Worm (Caenorhabditis elegans): ENCODE data around the gene cest-9.2.

cest-9.2 gene

DNA sequence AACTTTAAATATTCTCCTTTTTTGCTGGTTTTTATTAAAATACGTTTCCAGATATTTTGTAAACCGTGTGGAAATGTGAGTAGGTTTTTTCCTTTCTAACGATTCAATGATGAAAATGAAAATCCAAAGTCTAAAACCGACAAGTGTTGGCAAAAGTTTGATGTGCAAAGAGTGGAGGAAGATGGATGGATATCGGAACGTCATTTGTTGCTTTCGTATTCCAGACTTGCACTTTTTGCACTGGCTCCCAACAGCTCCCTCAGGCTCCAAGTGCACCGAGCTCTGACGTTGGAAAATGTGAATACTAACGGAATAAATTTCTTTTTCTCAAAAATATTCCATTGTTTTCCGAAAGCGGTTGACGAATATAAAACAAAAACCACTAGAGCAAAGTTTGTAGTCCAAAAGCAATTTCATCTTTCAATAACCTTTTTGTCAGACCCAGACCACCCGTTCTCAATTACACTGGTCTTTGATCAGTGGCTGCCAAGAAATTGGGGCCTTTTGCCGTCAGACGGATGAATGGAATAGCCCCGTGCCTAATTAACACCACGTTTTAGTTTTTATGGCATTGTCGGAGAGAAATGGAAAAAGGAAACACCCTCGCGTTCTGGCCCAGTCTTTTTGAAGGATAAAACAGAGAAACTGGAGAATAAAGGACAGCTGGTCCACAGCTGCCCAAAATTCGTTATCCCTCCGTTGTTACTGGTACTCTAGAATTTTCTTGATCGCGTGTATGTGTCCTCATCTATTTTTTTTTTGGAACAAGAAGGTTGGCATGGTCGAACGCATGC is 39.0 kb upstream of the cest-9.2 start:
- TF ChIP-seq peb-1 (tag; optimal IDR thresholded peaks at IDR 0.05) = no peak
- TF ChIP-seq ztf-4 (tag; optimal IDR thresholded peaks at IDR 0.05) = no peak
- peak; percentile 14 for TF ChIP-seq unc-62 (GFP tag; optimal IDR thresholded peaks at IDR 0.05)
- TF ChIP-seq ceh-82 (tag; optimal IDR thresholded peaks at IDR 0.05) = no peak
- peak; percentile 40 for TF ChIP-seq unc-55 (GFP tag; optimal IDR thresholded peaks at IDR 0.05)
- no peak for TF ChIP-seq nhr-21 (tag; optimal IDR thresholded peaks at IDR 0.05)
- no peak for TF ChIP-seq unc-39 (tag; optimal IDR thresholded peaks at IDR 0.05)
- TF ChIP-seq ama-1 (optimal IDR thresholded peaks at IDR 0.05) = no peak
- TF ChIP-seq lin-11 (tag; optimal IDR thresholded peaks at IDR 0.05) = no peak
- TF ChIP-seq gmeb-1 (tag; optimal IDR thresholded peaks at IDR 0.05) = no peak
- TF ChIP-seq nhr-129 (tag; optimal IDR thresholded peaks at IDR 0.05) = peak; percentile 36
- TF ChIP-seq ceh-16 (tag; optimal IDR thresholded peaks at IDR 0.05) = no peak
- no peak for TF ChIP-seq Y55F3AM.14 (GFP tag; optimal IDR thresholded peaks at IDR 0.05)
- TF ChIP-seq alr-1 (tag; optimal IDR thresholded peaks at IDR 0.05) = no peak
- TF ChIP-seq lin-39 (tag; optimal IDR thresholded peaks at IDR 0.05) = no peak
- TF ChIP-seq nhr-12 (tag; optimal IDR thresholded peaks at IDR 0.05) = no peak
- no peak for TF ChIP-seq nhr-11 (tag; optimal IDR thresholded peaks at IDR 0.05)
- TF ChIP-seq R02D3.7 (tag; optimal IDR thresholded peaks at IDR 0.05) = no peak
- TF ChIP-seq nhr-6 (tag; optimal IDR thresholded peaks at IDR 0.05) = no peak
- TF ChIP-seq sma-9 (GFP tag; optimal IDR thresholded peaks at IDR 0.05) = peak; percentile 2
- no peak for TF ChIP-seq sma-9 (tag; optimal IDR thresholded peaks at IDR 0.05)
- no peak for TF ChIP-seq ztf-1 (GFP tag; conservative IDR thresholded peaks at IDR 0.05)
- peak; percentile 47 for TF ChIP-seq zag-1 (tag; optimal IDR thresholded peaks at IDR 0.05)
- no peak for TF ChIP-seq aly-2 (tag; optimal IDR thresholded peaks at IDR 0.05)
- no peak for TF ChIP-seq crh-2 (tag; optimal IDR thresholded peaks at IDR 0.05)
- peak; percentile 60 for TF ChIP-seq sem-4 (tag; optimal IDR thresholded peaks at IDR 0.05)

DNA sequence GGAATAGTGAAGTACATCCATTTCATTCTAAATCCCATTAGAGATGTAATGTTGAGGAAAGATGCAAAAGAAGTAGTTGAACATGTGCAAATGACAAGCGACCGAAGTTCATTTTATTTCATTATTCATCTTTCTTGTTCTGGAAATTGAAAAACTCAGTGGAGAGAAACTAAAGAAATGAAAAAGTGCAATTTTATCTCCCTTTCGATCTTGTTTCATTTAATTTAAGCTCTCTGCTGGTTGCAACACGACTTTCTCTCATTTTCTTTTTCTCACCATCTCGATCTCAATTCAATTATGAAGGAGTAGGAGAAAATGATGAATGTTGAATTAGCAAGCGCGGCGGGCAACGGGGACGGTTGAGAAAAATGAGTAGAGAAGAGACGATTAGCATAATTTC is 37.5 kb upstream of the cest-9.2 start:
- TF ChIP-seq elt-1 (tag; optimal IDR thresholded peaks at IDR 0.05) = no peak
- peak; percentile 58 for TF ChIP-seq unc-55 (GFP tag; optimal IDR thresholded peaks at IDR 0.05)
- no peak for TF ChIP-seq nhr-11 (tag; optimal IDR thresholded peaks at IDR 0.05)
- TF ChIP-seq C34F6.9 (tag; optimal IDR thresholded peaks at IDR 0.05) = peak; percentile 31
- TF ChIP-seq unc-62 (GFP tag; optimal IDR thresholded peaks at IDR 0.05) = no peak
- peak; percentile 36 for TF ChIP-seq crh-2 (tag; optimal IDR thresholded peaks at IDR 0.05)
- no peak for TF ChIP-seq nhr-6 (tag; optimal IDR thresholded peaks at IDR 0.05)
- TF ChIP-seq nhr-10 (tag; optimal IDR thresholded peaks at IDR 0.05) = no peak
- no peak for TF ChIP-seq zag-1 (tag; optimal IDR thresholded peaks at IDR 0.05)
- no peak for TF ChIP-seq mbf-1 (tag; optimal IDR thresholded peaks at IDR 0.05)
- peak; percentile 19 for TF ChIP-seq egl-27 (tag; optimal IDR thresholded peaks at IDR 0.05)
- no peak for TF ChIP-seq alr-1 (tag; optimal IDR thresholded peaks at IDR 0.05)
- TF ChIP-seq nhr-129 (tag; optimal IDR thresholded peaks at IDR 0.05) = peak; percentile 1
- TF ChIP-seq sma-9 (GFP tag; optimal IDR thresholded peaks at IDR 0.05) = peak; percentile 26
- TF ChIP-seq sma-9 (tag; optimal IDR thresholded peaks at IDR 0.05) = no peak
- peak in 1 of 2 experiments; percentile 42 for TF ChIP-seq lsy-2 (tag; optimal IDR thresholded peaks at IDR 0.05)
- peak; percentile 60 for TF ChIP-seq sem-4 (tag; optimal IDR thresholded peaks at IDR 0.05)

DNA sequence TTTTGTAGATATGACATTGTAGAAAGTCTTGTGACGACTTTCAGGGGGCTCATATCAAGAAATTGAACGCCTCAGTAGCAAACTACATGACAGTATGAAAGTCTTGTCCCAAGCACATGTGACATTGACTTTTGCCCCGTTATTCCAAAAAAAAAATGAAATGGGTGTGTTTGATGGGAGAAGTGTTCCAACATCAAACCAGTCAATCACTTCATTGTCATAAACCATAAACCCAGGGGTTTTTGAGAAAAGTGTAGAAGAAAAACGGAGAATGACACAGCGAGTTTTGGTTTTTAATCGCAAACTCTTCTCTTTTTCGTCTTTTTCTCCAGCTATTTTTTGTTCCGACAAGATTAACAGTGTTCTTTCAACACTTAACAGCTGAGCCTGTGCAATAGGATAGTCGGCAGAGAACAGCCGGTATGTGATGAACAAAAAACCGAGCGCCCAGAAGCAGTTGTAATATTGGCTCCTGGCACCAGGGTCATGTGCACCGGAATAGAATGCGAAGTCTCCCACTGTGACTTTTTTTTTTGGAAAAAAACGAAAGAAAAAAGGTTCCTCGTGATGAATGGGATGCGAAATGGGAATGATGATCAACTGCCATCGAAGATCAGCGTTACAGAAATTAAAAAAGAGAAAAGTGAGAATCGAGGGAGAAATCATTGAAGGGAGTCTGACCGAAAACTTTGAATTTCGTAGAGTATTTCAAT is 35.9 kb upstream of the cest-9.2 start:
- peak; percentile 61 for TF ChIP-seq sma-9 (GFP tag; optimal IDR thresholded peaks at IDR 0.05)
- TF ChIP-seq sma-9 (tag; optimal IDR thresholded peaks at IDR 0.05) = no peak
- no peak for TF ChIP-seq R02D3.7 (tag; optimal IDR thresholded peaks at IDR 0.05)
- TF ChIP-seq Y55F3AM.14 (GFP tag; optimal IDR thresholded peaks at IDR 0.05) = no peak
- TF ChIP-seq ztf-1 (GFP tag; conservative IDR thresholded peaks at IDR 0.05) = no peak
- no peak for TF ChIP-seq gmeb-1 (tag; optimal IDR thresholded peaks at IDR 0.05)
- TF ChIP-seq nhr-10 (tag; optimal IDR thresholded peaks at IDR 0.05) = no peak
- TF ChIP-seq mab-5 (tag; optimal IDR thresholded peaks at IDR 0.05) = no peak
- no peak for TF ChIP-seq fos-1 (tag; optimal IDR thresholded peaks at IDR 0.05)
- no peak for TF ChIP-seq nhr-237 (tag; optimal IDR thresholded peaks at IDR 0.05)
- TF ChIP-seq lin-39 (tag; optimal IDR thresholded peaks at IDR 0.05) = no peak
- no peak for TF ChIP-seq egl-27 (tag; optimal IDR thresholded peaks at IDR 0.05)
- no peak for TF ChIP-seq F13H6.1 (tag; optimal IDR thresholded peaks at IDR 0.05)
- TF ChIP-seq unc-62 (GFP tag; optimal IDR thresholded peaks at IDR 0.05) = no peak
- TF ChIP-seq alr-1 (tag; optimal IDR thresholded peaks at IDR 0.05) = no peak
- TF ChIP-seq lin-13 (GFP tag; optimal IDR thresholded peaks at IDR 0.05) = no peak
- TF ChIP-seq ama-1 (optimal IDR thresholded peaks at IDR 0.05) = no peak
- peak in 1 of 2 experiments; percentile 15 for TF ChIP-seq lsy-2 (tag; optimal IDR thresholded peaks at IDR 0.05)

All from whole organism, L2 larva.